Worm (Caenorhabditis elegans): ENCODE measurements around the gene bcat-1.

- TF ChIP-seq ets-7 (tag; optimal IDR thresholded peaks at IDR 0.05), result no peak
- no peak for TF ChIP-seq ama-1 (optimal IDR thresholded peaks at IDR 0.05)
- no peak for TF ChIP-seq tra-4 (tag; optimal IDR thresholded peaks at IDR 0.05)
- TF ChIP-seq tbx-11 (GFP tag; IDR thresholded peaks at IDR 0.05), result no peak
- TF ChIP-seq pes-1 (GFP tag; IDR thresholded peaks at IDR 0.05), result no peak
- TF ChIP-seq scrt-1 (GFP tag; IDR thresholded peaks at IDR 0.05), result no peak
- no peak for TF ChIP-seq hmbx-1 (tag; optimal IDR thresholded peaks at IDR 0.05)
These were observed 24.2 kb upstream of the bcat-1 start for ce11 chrX:12853079-12853478.

Data from whole organism, early embryonic.